Worm (Caenorhabditis elegans): ENCODE results near the gene R12C12.7.

The R12C12.7 gene

DNA sequence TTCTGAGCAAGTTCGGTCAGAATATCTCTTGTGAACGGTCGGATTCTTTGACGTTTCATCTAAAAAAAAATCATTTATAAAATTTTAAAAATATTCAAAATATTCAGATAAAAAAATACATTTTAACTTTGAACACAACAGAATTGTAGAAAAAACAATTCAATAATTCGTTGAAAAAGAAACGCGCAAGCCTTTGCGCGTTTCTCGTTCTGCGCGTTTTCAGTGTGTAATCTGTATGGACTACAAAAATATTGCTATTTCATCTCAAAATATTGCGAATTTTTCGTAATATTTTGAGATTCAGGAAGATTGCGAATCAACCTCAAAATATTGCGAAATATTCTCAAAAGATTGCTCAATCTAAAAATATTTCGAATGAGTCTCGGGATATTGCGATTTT is at the start of gene R12C12.7:
R12C12.7 (minus strand) TSS at position 59 of the 400 bp plus-strand sequence.
- TF ChIP-seq mab-9 (GFP tag; IDR thresholded peaks at IDR 0.05) (no peak), blmp-1 (tag; optimal IDR thresholded peaks at IDR 0.05) (peak; percentile 17), grh-1 (GFP tag; IDR thresholded peaks at IDR 0.05) (no peak), unc-30 (tag; optimal IDR thresholded peaks at IDR 0.05) (no peak), skn-1 (tag; optimal IDR thresholded peaks at IDR 0.05) (no peak), lin-15B (tag; optimal IDR thresholded peaks at IDR 0.05) (no peak), nhr-90 (tag; optimal IDR thresholded peaks at IDR 0.05; ENCODE audit: poor library complexity) (no peak), ztf-4 (tag; optimal IDR thresholded peaks at IDR 0.05) (no peak), ets-5 (GFP tag; IDR thresholded peaks at IDR 0.05) (no peak), hpl-2 (GFP tag; optimal IDR thresholded peaks at IDR 0.05) (no peak), nhr-85 (tag) (no peak), tlp-1 (tag; optimal IDR thresholded peaks at IDR 0.05) (no peak), nhr-77 (tag; optimal IDR thresholded peaks at IDR 0.05) (no peak), sptf-1 (tag; optimal IDR thresholded peaks at IDR 0.05) (no peak), lin-35 (GFP tag; optimal IDR thresholded peaks at IDR 0.05) (peak in 1 of 2 experiments; percentile 66), unc-130 (tag; optimal IDR thresholded peaks at IDR 0.05) (no peak), fkh-4 (tag; optimal IDR thresholded peaks at IDR 0.05; ENCODE audit: borderline replicate concordance) (no peak), dsc-1 (tag; optimal IDR thresholded peaks at IDR 0.05) (no peak), nhr-11 (tag; optimal IDR thresholded peaks at IDR 0.05) (no peak), isw-1 (GFP tag; IDR thresholded peaks at IDR 0.05) (no peak), unc-98 (GFP tag; IDR thresholded peaks at IDR 0.05) (no peak), snpc-4 (tag; optimal IDR thresholded peaks at IDR 0.05) (no peak), F16B12.6 (tag; optimal IDR thresholded peaks at IDR 0.05) (no peak), elt-2 (tag; optimal IDR thresholded peaks at IDR 0.05) (no peak), lin-39 (tag; optimal IDR thresholded peaks at IDR 0.05) (no peak), jun-1 (tag; optimal IDR thresholded peaks at IDR 0.05) (no peak), rnt-1 (tag; optimal IDR thresholded peaks at IDR 0.05) (peak; percentile 3), mef-2 (tag; optimal IDR thresholded peaks at IDR 0.05) (no peak), nhr-84 (tag; optimal IDR thresholded peaks at IDR 0.05) (no peak), fkh-10 (GFP tag; optimal IDR thresholded peaks at IDR 0.05) (no peak), pqm-1 (tag; optimal IDR thresholded peaks at IDR 0.05) (no peak), nhr-20 (tag; optimal IDR thresholded peaks at IDR 0.05) (peak; percentile 3), hlh-4 (tag; optimal IDR thresholded peaks at IDR 0.05) (no peak), dpl-1 (GFP tag; optimal IDR thresholded peaks at IDR 0.05) (peak; percentile 9 to 55 (median 29)), tbx-2 (tag; optimal IDR thresholded peaks at IDR 0.05) (no peak), Y116A8C.19 (tag; optimal IDR thresholded peaks at IDR 0.05; ENCODE audit: borderline replicate concordance) (no peak), snu-23 (GFP tag; optimal IDR thresholded peaks at IDR 0.05) (peak; percentile 5), C34B4.2 (tag; optimal IDR thresholded peaks at IDR 0.05) (no peak), sup-37 (GFP tag; optimal IDR thresholded peaks at IDR 0.05) (no peak), xbp-1 (tag; optimal IDR thresholded peaks at IDR 0.05) (no peak), ceh-90 (tag; optimal IDR thresholded peaks at IDR 0.05) (no peak), nhr-237 (tag; optimal IDR thresholded peaks at IDR 0.05) (no peak), mdl-1 (tag; optimal IDR thresholded peaks at IDR 0.05) (no peak), unc-62 (GFP tag; optimal IDR thresholded peaks at IDR 0.05) (no peak), egl-13 (tag; optimal IDR thresholded peaks at IDR 0.05) (no peak), ama-1 (optimal IDR thresholded peaks at IDR 0.05) (no peak), ztf-11 (tag; optimal IDR thresholded peaks at IDR 0.05) (no peak), lin-13 (GFP tag; optimal IDR thresholded peaks at IDR 0.05) (no peak), elt-3 (tag; optimal IDR thresholded peaks at IDR 0.05) (no peak), zag-1 (tag; optimal IDR thresholded peaks at IDR 0.05) (no peak), sox-4 (tag; optimal IDR thresholded peaks at IDR 0.05) (no peak), lsy-2 (tag; optimal IDR thresholded peaks at IDR 0.05) (peak in 1 of 2 experiments; percentile 45), efl-1 (optimal IDR thresholded peaks at IDR 0.05) (peak; percentile 41 to 53), efl-1 (GFP tag; optimal IDR thresholded peaks at IDR 0.05 in 1 of 2) (peak; percentile 17 to 88), C16A3.4 (tag; optimal IDR thresholded peaks at IDR 0.05) (peak; percentile 40), irx-1 (tag; optimal IDR thresholded peaks at IDR 0.05) (no peak)
